Worm (Caenorhabditis elegans) whole organism, L4 larva: ENCODE data around the gene F23F1.6.

Source experiments
- F44E2.7 ChIP-seq: fragments of 200-800 bp; sonication (Bioruptor generic); IDR thresholded peaks from 2 replicates; pipeline ENCODE4 v2.1.2; 2022; ENCODE audit warnings: missing genetic modification characterization, missing compliant biosample characterization
- T20F7.1 ChIP-seq: fragments of 200-800 bp; sonication (Bioruptor generic); optimal IDR thresholded peaks from 2 replicates; lab custom pipeline; 2018; ENCODE audit warnings: mild to moderate bottlenecking, missing genetic modification characterization, missing compliant biosample characterization
- Y5F2A.4 ChIP-seq: fragments of 200-800 bp; sonication (Bioruptor generic); optimal IDR thresholded peaks from 2 replicates; lab custom pipeline; 2018; ENCODE audit warnings: mild to moderate bottlenecking, missing genetic modification characterization, missing compliant biosample characterization
- ZK337.2 ChIP-seq: fragments of 200-800 bp; sonication (Bioruptor generic); IDR thresholded peaks from 2 replicates; pipeline ENCODE4 v1.3.6; 2022; ENCODE audit warnings: missing genetic modification reagents, missing genetic modification characterization, missing compliant biosample characterization
- aly-2 ChIP-seq: sonication (generic microtip); optimal IDR thresholded peaks from 2 replicates; lab custom pipeline; 2018; ENCODE audit warnings: missing biosample characterization, missing genetic modification characterization
- attf-4 ChIP-seq: sonication (generic microtip); optimal IDR thresholded peaks from 3 replicates; lab custom pipeline; 2017; ENCODE audit warnings: missing biosample characterization, missing genetic modification characterization
- ceh-20 ChIP-seq: fragments of 200-800 bp; sonication (Bioruptor generic); IDR thresholded peaks from 2 replicates; pipeline ENCODE4 v1.3.6; 2022; ENCODE audit warnings: missing genetic modification reagents, missing genetic modification characterization, missing compliant biosample characterization
- ceh-32 ChIP-seq: sonication (generic microtip); optimal IDR thresholded peaks from 2 replicates; lab custom pipeline; 2016; ENCODE audit warnings: mild to moderate bottlenecking, missing genetic modification characterization, missing compliant biosample characterization; ENCODE audit not compliant: poor library complexity
- ceh-62 ChIP-seq: sonication (generic microtip); optimal IDR thresholded peaks from 2 replicates; lab custom pipeline; 2017; ENCODE audit warnings: missing biosample characterization, missing genetic modification characterization
- ceh-82 ChIP-seq: sonication (generic microtip); optimal IDR thresholded peaks from 2 replicates; lab custom pipeline; 2017; ENCODE audit warnings: missing biosample characterization, missing genetic modification characterization
- daf-12 ChIP-seq: fragments of 150-350 bp; optimal IDR thresholded peaks from 2 replicates; lab custom pipeline; 2014; ENCODE audit warnings: missing biosample characterization, missing genetic modification reagents, missing genetic modification characterization
- daf-16 ChIP-seq, 3 experiments: sonication (generic microtip); optimal IDR thresholded peaks; 2 replicates each; lab custom pipeline; 2016 to 2017; ENCODE audit warnings: missing genetic modification characterization in 3 of 3, missing genetic modification reagents in 3 of 3, mild to moderate bottlenecking in 2 of 3, missing compliant biosample characterization in 2 of 3, missing biosample characterization in 1 of 3, moderate library complexity in 1 of 3
- daf-19 ChIP-seq: fragments of 200-800 bp; sonication (Bioruptor generic); conservative IDR thresholded peaks from 2 replicates; pipeline ENCODE4 v1.3.6; 2022; ENCODE audit warnings: missing genetic modification characterization, missing compliant biosample characterization
- dmd-6 ChIP-seq: fragments of 200-800 bp; sonication (Bioruptor generic); IDR thresholded peaks from 2 replicates; pipeline ENCODE4 v1.3.6; 2022; ENCODE audit warnings: missing genetic modification reagents, missing genetic modification characterization, missing compliant biosample characterization
- dmd-8 ChIP-seq: fragments of 200-800 bp; sonication (Bioruptor generic); IDR thresholded peaks from 2 replicates; pipeline ENCODE4 v1.3.6; 2022; ENCODE audit warnings: missing genetic modification characterization, missing compliant biosample characterization
- dmd-9 ChIP-seq: fragments of 200-800 bp; sonication (Bioruptor generic); IDR thresholded peaks from 2 replicates; pipeline ENCODE4 v1.3.6; 2022; ENCODE audit warnings: missing genetic modification reagents, missing genetic modification characterization, missing compliant biosample characterization
- duxl-1 ChIP-seq: sonication (generic microtip); optimal IDR thresholded peaks from 2 replicates; lab custom pipeline; 2016; ENCODE audit warnings: mild to moderate bottlenecking, missing genetic modification characterization, moderate library complexity, missing compliant biosample characterization; ENCODE audit not compliant: poor library complexity
- egl-27 ChIP-seq: sonication (generic microtip); optimal IDR thresholded peaks from 3 replicates; lab custom pipeline; 2017; ENCODE audit warnings: missing biosample characterization, missing genetic modification reagents, missing genetic modification characterization
- fos-1 ChIP-seq: fragments of 150-350 bp; optimal IDR thresholded peaks from 2 replicates; lab custom pipeline; 2014; ENCODE audit warnings: missing biosample characterization, missing genetic modification characterization
- hlh-11 ChIP-seq: fragments of 200-800 bp; sonication (Bioruptor generic); optimal IDR thresholded peaks from 2 replicates; lab custom pipeline; 2018; ENCODE audit warnings: mild to moderate bottlenecking, missing genetic modification characterization, missing compliant biosample characterization
- hlh-30 ChIP-seq: sonication (generic microtip); optimal IDR thresholded peaks from 2 replicates; lab custom pipeline; 2017; ENCODE audit warnings: antibody characterized with exemption, mild to moderate bottlenecking, missing genetic modification characterization, missing compliant biosample characterization; ENCODE audit not compliant: insufficient read depth
- lim-7 ChIP-seq: fragments of 200-800 bp; sonication (Bioruptor generic); IDR thresholded peaks from 2 replicates; pipeline ENCODE4 v1.3.6; 2022; ENCODE audit warnings: missing genetic modification characterization, missing compliant biosample characterization
- lin-38 ChIP-seq: fragments of 200-800 bp; sonication (Bioruptor generic); IDR thresholded peaks from 2 replicates; pipeline ENCODE4 v1.3.6; 2022; ENCODE audit warnings: missing genetic modification reagents, missing genetic modification characterization, missing compliant biosample characterization
- lin-39 ChIP-seq: fragments of 150-350 bp; optimal IDR thresholded peaks from 2 replicates; lab custom pipeline; 2014; ENCODE audit warnings: missing biosample characterization, missing genetic modification reagents, missing genetic modification characterization
- lir-3 ChIP-seq: sonication (generic microtip); optimal IDR thresholded peaks from 2 replicates; lab custom pipeline; 2016; ENCODE audit warnings: mild to moderate bottlenecking, missing genetic modification characterization, missing compliant biosample characterization
- madf-5 ChIP-seq, 2 experiments: fragments of 200-800 bp; sonication (Bioruptor generic); IDR thresholded peaks; 2 replicates each; pipeline ENCODE4 v1.3.6; 2022; ENCODE audit warnings: missing compliant biosample characterization in 2 of 2, missing genetic modification characterization in 2 of 2
- madf-9 ChIP-seq: fragments of 200-800 bp; sonication (Bioruptor generic); conservative IDR thresholded peaks from 2 replicates; pipeline ENCODE4 v1.3.6; 2022; ENCODE audit warnings: missing genetic modification reagents, missing genetic modification characterization, missing compliant biosample characterization
- mes-2 ChIP-seq: sonication (generic microtip); optimal IDR thresholded peaks from 2 replicates; lab custom pipeline; 2016; ENCODE audit warnings: missing genotype, mild to moderate bottlenecking, missing genetic modification characterization, missing compliant biosample characterization; ENCODE audit not compliant: poor library complexity, severe bottlenecking
- nhr-10 ChIP-seq: fragments of 150-350 bp; optimal IDR thresholded peaks from 2 replicates; lab custom pipeline; 2014; ENCODE audit warnings: missing biosample characterization, missing genetic modification characterization
- nhr-102 ChIP-seq: sonication (generic microtip); optimal IDR thresholded peaks from 2 replicates; lab custom pipeline; 2016; ENCODE audit warnings: mild to moderate bottlenecking, missing genetic modification characterization, moderate library complexity, missing compliant biosample characterization
- nhr-11 ChIP-seq: fragments of 150-350 bp; optimal IDR thresholded peaks from 2 replicates; lab custom pipeline; 2014; ENCODE audit warnings: missing biosample characterization, missing genetic modification characterization
- nhr-111 ChIP-seq: fragments of 200-800 bp; sonication (Bioruptor generic); optimal IDR thresholded peaks from 2 replicates; lab custom pipeline; 2018; ENCODE audit warnings: mild to moderate bottlenecking, missing genetic modification characterization, missing compliant biosample characterization
- nhr-237 ChIP-seq: sonication (generic microtip); optimal IDR thresholded peaks from 2 replicates; lab custom pipeline; 2017; ENCODE audit warnings: missing biosample characterization, missing genetic modification characterization
- nhr-25 ChIP-seq: sonication (generic microtip); optimal IDR thresholded peaks from 2 replicates; lab custom pipeline; 2017; ENCODE audit warnings: missing genetic modification characterization, mild to moderate bottlenecking, missing compliant biosample characterization, antibody characterized with exemption, moderate library complexity, borderline replicate concordance; ENCODE audit not compliant: insufficient read depth
- nhr-28 ChIP-seq: fragments of 150-350 bp; optimal IDR thresholded peaks from 2 replicates; lab custom pipeline; 2014; ENCODE audit warnings: missing biosample characterization, missing genetic modification characterization
- pha-4 ChIP-seq, 2 experiments: fragments of 150-350 bp in 1 of 2; fragments of 200-800 bp in 1 of 2; sonication (Bioruptor generic) in 1 of 2; IDR thresholded peaks in 1 of 2; optimal IDR thresholded peaks in 1 of 2; 2 replicates each; pipeline versions ENCODE4 v1.3.6 to Lab custom; 2014 to 2022; ENCODE audit warnings: missing genetic modification characterization in 2 of 2, missing genetic modification reagents in 2 of 2, missing biosample characterization in 1 of 2, missing compliant biosample characterization in 1 of 2
- rbr-2 ChIP-seq: sonication (generic microtip); optimal IDR thresholded peaks from 2 replicates; lab custom pipeline; 2016; ENCODE audit warnings: missing genotype, missing genetic modification characterization, missing compliant biosample characterization
- saeg-2 ChIP-seq: fragments of 200-800 bp; sonication (Bioruptor generic); IDR thresholded peaks from 2 replicates; pipeline ENCODE4 v1.3.6; 2022; ENCODE audit warnings: missing genetic modification reagents, missing genetic modification characterization, missing compliant biosample characterization
- skn-1 ChIP-seq: fragments of 150-350 bp; optimal IDR thresholded peaks from 2 replicates; lab custom pipeline; 2014; ENCODE audit warnings: missing biosample characterization, missing genetic modification characterization
- snpc-1.2 ChIP-seq: fragments of 200-800 bp; sonication (Bioruptor generic); IDR thresholded peaks from 2 replicates; pipeline ENCODE4 v1.3.6; 2022; ENCODE audit warnings: missing genetic modification reagents, missing genetic modification characterization, missing compliant biosample characterization
- snpc-4 ChIP-seq: fragments of 150-350 bp; optimal IDR thresholded peaks from 2 replicates; lab custom pipeline; 2014; ENCODE audit warnings: missing biosample characterization, missing genetic modification characterization
- spr-1 ChIP-seq: sonication (generic microtip); optimal IDR thresholded peaks from 2 replicates; lab custom pipeline; 2016; ENCODE audit warnings: mild to moderate bottlenecking, missing genetic modification characterization, missing compliant biosample characterization
- tag-97 ChIP-seq: fragments of 200-800 bp; sonication (Bioruptor generic); IDR thresholded peaks from 2 replicates; pipeline ENCODE4 v1.3.6; 2022; ENCODE audit warnings: missing genetic modification characterization, missing compliant biosample characterization
- tra-1 ChIP-seq: fragments of 200-800 bp; sonication (Bioruptor generic); IDR thresholded peaks from 2 replicates; pipeline ENCODE4 v1.3.6; 2022; ENCODE audit warnings: missing genetic modification reagents, missing genetic modification characterization, missing compliant biosample characterization
- unc-130 ChIP-seq: sonication (generic microtip); optimal IDR thresholded peaks from 2 replicates; lab custom pipeline; 2016; ENCODE audit warnings: missing genetic modification reagents, missing genetic modification characterization, missing compliant biosample characterization
- unc-39 ChIP-seq: sonication (generic microtip); optimal IDR thresholded peaks from 2 replicates; lab custom pipeline; 2017; ENCODE audit warnings: missing biosample characterization, missing genetic modification characterization
- vab-7 ChIP-seq: fragments of 200-800 bp; sonication (Bioruptor generic); IDR thresholded peaks from 2 replicates; pipeline ENCODE4 v1.3.6; 2022; ENCODE audit warnings: missing genetic modification reagents, missing genetic modification characterization, missing compliant biosample characterization
- zag-1 ChIP-seq: fragments of 150-350 bp; optimal IDR thresholded peaks from 2 replicates; lab custom pipeline; 2014; ENCODE audit warnings: missing biosample characterization, missing genetic modification characterization
- zip-2 ChIP-seq: fragments of 150-350 bp; optimal IDR thresholded peaks from 2 replicates; lab custom pipeline; 2014; ENCODE audit warnings: missing biosample characterization, missing genetic modification characterization

Gene F23F1.6

ce11 chrII:51352-51751, 14.2 kb upstream of the F23F1.6 start, which contains the start of gene sptl-1:
Gene sptl-1 (plus strand): TSS chrII:51652.
- TF ChIP-seq ceh-32 (tag; lab: Kevin White, UChicago) (no peak), spr-1 (no peak), ceh-82 (tag; lab: Kevin White, UChicago) (no peak), pha-4 (GFP tag; IDR thresholded peaks at IDR 0.05; lab: Robert Waterston, UW) (no peak), pha-4 (tag; optimal IDR thresholded peaks at IDR 0.05; lab: Kevin White, UChicago) (no peak), mes-2 (tag; lab: Kevin White, UChicago) (peak; percentile 7), ceh-62 (no peak)
- TF ChIP-seq, all 104 proteins: peak for 1

- TF ChIP-seq zip-2 (tag; lab: Kevin White, UChicago) (no peak), daf-12 (no peak), nhr-10 (tag; lab: Kevin White, UChicago) (no peak), spr-1 (no peak), hlh-11 (peak; percentile 53), skn-1 (no peak), daf-19 (GFP tag; lab: Robert Waterston, UW) (no peak), nhr-237 (tag; lab: Kevin White, UChicago) (no peak), nhr-11 (no peak), nhr-28 (peak; percentile 76), dmd-6 (GFP tag; lab: Robert Waterston, UW) (peak; percentile 25; the same call in 1 of the 2 replicates), snpc-1.2 (GFP tag; lab: Robert Waterston, UW) (no peak), nhr-102 (tag; lab: Kevin White, UChicago) (no peak), lir-3 (tag; lab: Kevin White, UChicago) (no peak), rbr-2 (no peak), aly-2 (tag; lab: Kevin White, UChicago) (no peak), tra-1 (GFP tag; lab: Robert Waterston, UW) (no peak), F44E2.7 (GFP tag; lab: Robert Waterston, UW) (no peak), dmd-9 (GFP tag; lab: Robert Waterston, UW) (no peak), daf-16 (GFP tag; optimal IDR thresholded peaks at IDR 0.05; lab: Kevin White, UChicago) (no peak), daf-16 (tag; optimal IDR thresholded peaks at IDR 0.05; lab: Kevin White, UChicago) (no peak), unc-39 (tag; lab: Kevin White, UChicago) (no peak), duxl-1 (no peak), lin-39 (tag; lab: Kevin White, UChicago) (no peak), ceh-20 (no peak), saeg-2 (GFP tag; lab: Robert Waterston, UW) (no peak), Y5F2A.4 (no peak), unc-130 (GFP tag; lab: Kevin White, UChicago) (no peak), hlh-30 (no peak), ceh-62 (no peak), ZK337.2 (GFP tag; lab: Robert Waterston, UW) (no peak), madf-5 (GFP tag; IDR thresholded peaks at IDR 0.05; lab: Robert Waterston, UW) (0 out of 4 replicates have a peak, but pooled peaks of 1 of the 2 experiments have one; percentile 46), fos-1 (tag; lab: Kevin White, UChicago) (no peak), snpc-4 (tag; lab: Kevin White, UChicago) (no peak), nhr-111 (GFP tag; lab: Kevin White, UChicago) (no peak), madf-9 (GFP tag; lab: Robert Waterston, UW) (no peak), lim-7 (GFP tag; lab: Robert Waterston, UW) (no peak), attf-4 (no peak), ceh-82 (tag; lab: Kevin White, UChicago) (no peak), T20F7.1 (GFP tag; lab: Kevin White, UChicago) (peak; percentile 6), dmd-8 (no peak), nhr-25 (tag; lab: Kevin White, UChicago) (no peak), lin-38 (no peak), egl-27 (tag; lab: Kevin White, UChicago) (no peak), tag-97 (GFP tag; lab: Robert Waterston, UW) (no peak), vab-7 (GFP tag; lab: Robert Waterston, UW) (no peak), zag-1 (tag; lab: Kevin White, UChicago) (no peak)
Observed at ce11 chrII:50862-51261, 13.7 kb upstream of the F23F1.6 start.
